Fruit fly (Drosophila melanogaster) whole organism, embryonic: ENCODE results near the gene Hrd3.

Experiments used
- ATbp ChIP-seq: fragments of 200-800 bp; sonication (Bioruptor generic); optimal IDR thresholded peaks from 2 replicates; lab custom pipeline; 2017; ENCODE audit warnings: missing biosample characterization, mild to moderate bottlenecking, missing genetic modification characterization, missing genetic modification reagents
- BtbVII ChIP-seq: fragments of 200-800 bp; sonication (Bioruptor generic); optimal IDR thresholded peaks from 3 replicates; lab custom pipeline; 2017; ENCODE audit warnings: missing biosample characterization, mild to moderate bottlenecking, missing genetic modification characterization
- CG12219 ChIP-seq: fragments of 200-800 bp; sonication (Bioruptor generic); optimal IDR thresholded peaks from 3 replicates; lab custom pipeline; 2018; ENCODE audit warnings: missing biosample characterization, mild to moderate bottlenecking, missing genetic modification characterization
- CG12236 ChIP-seq: fragments of 200-800 bp; sonication (Bioruptor generic); optimal IDR thresholded peaks from 2 replicates; lab custom pipeline; 2016; ENCODE audit warnings: missing biosample characterization, missing genetic modification characterization
- CG13775 ChIP-seq: fragments of 200-800 bp; sonication (Bioruptor generic); optimal IDR thresholded peaks from 3 replicates; lab custom pipeline; 2017; ENCODE audit warnings: missing biosample characterization, mild to moderate bottlenecking, missing genetic modification characterization
- CG14050 ChIP-seq: fragments of 200-800 bp; sonication (Bioruptor generic); IDR thresholded peaks from 3 replicates; pipeline ENCODE4 v1.3.6; 2022; ENCODE audit warnings: missing biosample characterization, missing genetic modification characterization
- CG17568 ChIP-seq: fragments of 200-800 bp; sonication (Bioruptor generic); optimal IDR thresholded peaks from 2 replicates; lab custom pipeline; 2018; ENCODE audit warnings: missing biosample characterization, mild to moderate bottlenecking, missing genetic modification characterization, moderate library complexity
- CG17912 ChIP-seq: fragments of 200-800 bp; sonication (Bioruptor generic); optimal IDR thresholded peaks from 2 replicates; lab custom pipeline; 2018; ENCODE audit warnings: missing biosample characterization, mild to moderate bottlenecking, missing genetic modification characterization
- CG18619 ChIP-seq: fragments of 200-800 bp; sonication (Bioruptor generic); optimal IDR thresholded peaks from 3 replicates; lab custom pipeline; 2017; ENCODE audit warnings: missing biosample characterization, mild to moderate bottlenecking, missing genetic modification characterization
- CG2120 ChIP-seq: fragments of 200-800 bp; sonication (Bioruptor generic); optimal IDR thresholded peaks from 3 replicates; lab custom pipeline; 2016; ENCODE audit warnings: missing biosample characterization, missing genetic modification characterization
- CG33557 ChIP-seq: fragments of 200-800 bp; sonication (Bioruptor generic); optimal IDR thresholded peaks from 2 replicates; lab custom pipeline; 2019; ENCODE audit warnings: missing biosample characterization, mild to moderate bottlenecking, missing genetic modification characterization, moderate library complexity
- CG34224 ChIP-seq: fragments of 200-800 bp; sonication (Bioruptor generic); IDR thresholded peaks from 3 replicates; pipeline ENCODE4 v1.3.6; 2022; ENCODE audit warnings: missing biosample characterization, missing genetic modification characterization; ENCODE audit not compliant: partially characterized antibody
- CG4424 ChIP-seq: fragments of 200-800 bp; sonication (Bioruptor generic); optimal IDR thresholded peaks from 3 replicates; lab custom pipeline; 2016; ENCODE audit warnings: missing biosample characterization, missing genetic modification characterization
- CG4707 ChIP-seq: fragments of 200-800 bp; sonication (Bioruptor generic); optimal IDR thresholded peaks from 2 replicates; lab custom pipeline; 2018; ENCODE audit warnings: missing biosample characterization, mild to moderate bottlenecking, missing genetic modification characterization, moderate library complexity
- CG6689 ChIP-seq: fragments of 200-800 bp; sonication (Bioruptor generic); IDR thresholded peaks from 2 replicates; pipeline ENCODE4 v1.3.6; 2022; ENCODE audit warnings: missing biosample characterization, missing genetic modification characterization
- CG7987 ChIP-seq: fragments of 200-800 bp; sonication (Bioruptor generic); optimal IDR thresholded peaks from 2 replicates; lab custom pipeline; 2018; ENCODE audit warnings: missing biosample characterization, mild to moderate bottlenecking, missing genetic modification characterization, moderate library complexity
- CG8290 ChIP-seq, 3 experiments: fragments of 200-800 bp; sonication (Bioruptor generic); optimal IDR thresholded peaks; 2 replicates each; lab custom pipeline; 2016 to 2019; ENCODE audit warnings: missing biosample characterization in 3 of 3, missing genetic modification characterization in 3 of 3, mild to moderate bottlenecking in 2 of 3, moderate library complexity in 1 of 3
- HHEX ChIP-seq: fragments of 200-800 bp; sonication (Bioruptor generic); optimal IDR thresholded peaks from 3 replicates; lab custom pipeline; 2017; ENCODE audit warnings: missing biosample characterization, mild to moderate bottlenecking, missing genetic modification characterization, missing genetic modification reagents
- Hmr ChIP-seq: fragments of 200-800 bp; sonication (Bioruptor generic); optimal IDR thresholded peaks from 3 replicates; lab custom pipeline; 2017; ENCODE audit warnings: mild to moderate bottlenecking, missing biosample characterization, missing genetic modification reagents, missing genetic modification characterization
- Hr78 ChIP-seq, 2 experiments: fragments of 200-800 bp in 1 of 2; fragments of >200 bp in 1 of 2; sonication (Bioruptor generic) in 1 of 2; optimal IDR thresholded peaks; 2 replicates each; lab custom pipeline; 2017 to 2019; ENCODE audit warnings: missing biosample characterization in 2 of 2, missing genetic modification characterization in 2 of 2, mild to moderate bottlenecking in 1 of 2, moderate library complexity in 1 of 2
- Hsf ChIP-seq: fragments of 200-800 bp; sonication (Bioruptor generic); optimal IDR thresholded peaks from 3 replicates; lab custom pipeline; 2016; ENCODE audit warnings: missing biosample characterization, missing genetic modification characterization
- Lhr ChIP-seq: fragments of 200-800 bp; sonication (Bioruptor generic); optimal IDR thresholded peaks from 3 replicates; lab custom pipeline; 2017; ENCODE audit warnings: mild to moderate bottlenecking, missing biosample characterization, missing genetic modification reagents, missing genetic modification characterization
- MESR4 ChIP-seq: fragments of 200-800 bp; sonication (Bioruptor generic); optimal IDR thresholded peaks from 2 replicates; lab custom pipeline; 2018; ENCODE audit warnings: missing biosample characterization, mild to moderate bottlenecking, missing genetic modification characterization, moderate library complexity
- MTF-1 ChIP-seq: fragments of 200-800 bp; sonication (Bioruptor generic); optimal IDR thresholded peaks from 2 replicates; lab custom pipeline; 2018; ENCODE audit warnings: missing biosample characterization, mild to moderate bottlenecking, missing genetic modification characterization, borderline replicate concordance
- NK7.1 ChIP-seq: fragments of 200-800 bp; sonication (Bioruptor generic); optimal IDR thresholded peaks from 3 replicates; lab custom pipeline; 2016; ENCODE audit warnings: missing biosample characterization, missing genetic modification characterization
- Six4 ChIP-seq: fragments of 200-800 bp; sonication (Bioruptor generic); optimal IDR thresholded peaks from 2 replicates; lab custom pipeline; 2016; ENCODE audit warnings: missing biosample characterization, missing genetic modification characterization
- Spps ChIP-seq: fragments of 200-800 bp; sonication (Bioruptor generic); optimal IDR thresholded peaks from 2 replicates; lab custom pipeline; 2018; ENCODE audit warnings: missing biosample characterization, mild to moderate bottlenecking, missing genetic modification characterization
- Sry-δ ChIP-seq: fragments of 200-800 bp; sonication (Bioruptor generic); optimal IDR thresholded peaks from 2 replicates; lab custom pipeline; 2016; ENCODE audit warnings: missing biosample characterization, missing genetic modification characterization
- Ssrp ChIP-seq: fragments of 200-800 bp; sonication (Bioruptor generic); optimal IDR thresholded peaks from 2 replicates; lab custom pipeline; 2018; ENCODE audit warnings: missing biosample characterization, mild to moderate bottlenecking, missing genetic modification characterization, moderate library complexity
- Trl ChIP-seq, 3 experiments: fragments of >200 bp in 2 of 3; fragments of 200-800 bp in 1 of 3; sonication (Bioruptor generic) in 1 of 3; optimal IDR thresholded peaks; 2 replicates in 1 of 3; 3 replicates in 2 of 3; lab custom pipeline; 2016 to 2017; ENCODE audit warnings: missing biosample characterization in 1 of 3, missing genetic modification characterization in 1 of 3
- Xrp1 ChIP-seq: fragments of 200-800 bp; sonication (Bioruptor generic); IDR thresholded peaks from 2 replicates; pipeline ENCODE4 v1.3.6; 2022; ENCODE audit warnings: missing biosample characterization, missing genetic modification characterization
- ac ChIP-seq: fragments of 200-800 bp; sonication (Bioruptor generic); optimal IDR thresholded peaks from 3 replicates; lab custom pipeline; 2017; ENCODE audit warnings: missing biosample characterization, mild to moderate bottlenecking, missing genetic modification characterization
- bsh ChIP-seq, 2 experiments: fragments of 200-800 bp; sonication (Bioruptor generic); optimal IDR thresholded peaks; 2 replicates each; lab custom pipeline; 2017 to 2018; ENCODE audit warnings: mild to moderate bottlenecking in 2 of 2, missing biosample characterization in 2 of 2, missing genetic modification characterization in 2 of 2, moderate library complexity in 1 of 2
- cas ChIP-seq: fragments of 200-800 bp; sonication (Bioruptor generic); IDR thresholded peaks from 2 replicates; pipeline ENCODE4 v1.3.6; 2022; ENCODE audit warnings: missing biosample characterization, missing genetic modification characterization
- chn ChIP-seq: fragments of 200-800 bp; sonication (Bioruptor generic); optimal IDR thresholded peaks from 2 replicates; lab custom pipeline; 2016; ENCODE audit warnings: missing biosample characterization, missing genetic modification characterization
- ci ChIP-seq: fragments of 200-800 bp; sonication (Bioruptor generic); IDR thresholded peaks from 3 replicates; pipeline ENCODE4 v1.3.6; 2022; ENCODE audit warnings: missing biosample characterization, missing genetic modification characterization
- crc ChIP-seq: fragments of 200-800 bp; sonication (Bioruptor generic); optimal IDR thresholded peaks from 2 replicates; lab custom pipeline; 2016; ENCODE audit warnings: missing biosample characterization, missing genetic modification characterization
- croc ChIP-seq: fragments of 200-800 bp; sonication (Bioruptor generic); conservative IDR thresholded peaks from 3 replicates; pipeline ENCODE4 v1.3.6; 2022; ENCODE audit warnings: missing biosample characterization, missing genetic modification characterization
- fd64A ChIP-seq: fragments of 200-800 bp; sonication (Bioruptor generic); optimal IDR thresholded peaks from 3 replicates; lab custom pipeline; 2018; ENCODE audit warnings: missing biosample characterization, mild to moderate bottlenecking, missing genetic modification characterization
- gce ChIP-seq: fragments of 200-800 bp; sonication (Bioruptor generic); IDR thresholded peaks from 3 replicates; pipeline ENCODE4 v1.3.6; 2022; ENCODE audit warnings: missing biosample characterization, missing genetic modification characterization
- her ChIP-seq: fragments of 200-800 bp; sonication (Bioruptor generic); optimal IDR thresholded peaks from 2 replicates; lab custom pipeline; 2016; ENCODE audit warnings: missing biosample characterization, missing genetic modification characterization
- hkb ChIP-seq, 2 experiments: fragments of 200-800 bp in 1 of 2; fragments of >200 bp in 1 of 2; sonication (Bioruptor generic) in 1 of 2; IDR thresholded peaks in 1 of 2; optimal IDR thresholded peaks in 1 of 2; 2 replicates each; pipeline versions ENCODE4 v1.3.6 to Lab custom; 2017 to 2022; ENCODE audit warnings: missing biosample characterization in 1 of 2, missing genetic modification characterization in 1 of 2
- lab ChIP-seq: fragments of 200-800 bp; sonication (Bioruptor generic); optimal IDR thresholded peaks from 3 replicates; lab custom pipeline; 2017; ENCODE audit warnings: missing biosample characterization, missing genetic modification characterization, mild to moderate bottlenecking, moderate library complexity, missing genetic modification reagents
- lov ChIP-seq, 2 experiments: fragments of 200-800 bp in 1 of 2; fragments of >200 bp in 1 of 2; sonication (Bioruptor generic) in 1 of 2; IDR thresholded peaks in 1 of 2; optimal IDR thresholded peaks in 1 of 2; 2 replicates in 1 of 2; 3 replicates in 1 of 2; pipeline versions ENCODE4 v1.3.6 to Lab custom; 2017 to 2022; ENCODE audit warnings: missing biosample characterization in 1 of 2, missing genetic modification characterization in 1 of 2
- maf-S ChIP-seq: fragments of 200-800 bp; sonication (Bioruptor generic); optimal IDR thresholded peaks from 2 replicates; lab custom pipeline; 2016; ENCODE audit warnings: missing biosample characterization, missing genetic modification characterization
- onecut ChIP-seq: fragments of 200-800 bp; sonication (Bioruptor generic); IDR thresholded peaks from 2 replicates; pipeline ENCODE4 v1.3.6; 2022; ENCODE audit warnings: missing biosample characterization, missing genetic modification characterization
- stc ChIP-seq: fragments of 200-800 bp; sonication (Bioruptor generic); IDR thresholded peaks from 2 replicates; pipeline ENCODE4 v1.3.6; 2022; ENCODE audit warnings: missing biosample characterization, missing genetic modification characterization
- tin ChIP-seq: fragments of 200-800 bp; sonication (Bioruptor generic); optimal IDR thresholded peaks from 3 replicates; lab custom pipeline; 2016; ENCODE audit warnings: missing biosample characterization, missing genetic modification characterization
- wek ChIP-seq: fragments of 200-800 bp; sonication (Bioruptor generic); optimal IDR thresholded peaks from 3 replicates; lab custom pipeline; 2018; ENCODE audit warnings: missing biosample characterization, mild to moderate bottlenecking, missing genetic modification characterization, moderate library complexity
- zen ChIP-seq: fragments of 200-800 bp; sonication (Bioruptor generic); optimal IDR thresholded peaks from 3 replicates; lab custom pipeline; 2018; ENCODE audit warnings: missing biosample characterization, mild to moderate bottlenecking, missing genetic modification characterization, moderate library complexity

Gene Hrd3

dm6 chr3R:23803668-23804067 is 45.3 kb upstream of the Hrd3 start, which contains the start of gene CG34355 (continued):
- TF ChIP-seq hkb (optimal IDR thresholded peaks at IDR 0.05; lab: Kevin White, UChicago) = no peak
- 0 out of 2 replicates have a peak, but pooled peaks have one; percentile 17 for TF ChIP-seq hkb (GFP tag; IDR thresholded peaks at IDR 0.05; lab: Robert Waterston, UW)
- TF ChIP-seq CG8290 (GFP tag; optimal IDR thresholded peaks at IDR 0.05; lab: Kevin White, UChicago) = no peak
- peak in 1 of 2 experiments; percentile 45 for TF ChIP-seq CG8290 (tag; optimal IDR thresholded peaks at IDR 0.05; lab: Kevin White, UChicago)
- peak; percentile 71 for TF ChIP-seq CG18619 (GFP tag; lab: Kevin White, UChicago)
- TF ChIP-seq CG4424 (GFP tag; lab: Kevin White, UChicago) = no peak
- peak; percentile 46 for TF ChIP-seq HHEX (GFP tag; lab: Kevin White, UChicago)
- TF ChIP-seq bsh (GFP tag; optimal IDR thresholded peaks at IDR 0.05; lab: Kevin White, UChicago) = peak in 1 of 2 experiments; percentile 58
- peak; percentile 12 for TF ChIP-seq Hsf
- TF ChIP-seq CG13775 (GFP tag; lab: Kevin White, UChicago) = peak; percentile 47
- peak; percentile 2 for TF ChIP-seq Six4 (GFP tag; lab: Kevin White, UChicago)
- TF ChIP-seq CG4707 = peak; percentile 83
- TF ChIP-seq Spps = peak; percentile 21
- no peak for TF ChIP-seq her (GFP tag; lab: Kevin White, UChicago)
- TF ChIP-seq maf-S (GFP tag; lab: Kevin White, UChicago) = no peak
- TF ChIP-seq Ssrp = peak; percentile 6
- TF ChIP-seq onecut (GFP tag; lab: Robert Waterston, UW) = peak; percentile 52; the same call in 1 of the 2 replicates
- TF ChIP-seq MTF-1 (GFP tag; lab: Kevin White, UChicago) = peak; percentile 36
- TF ChIP-seq MESR4 = peak; percentile 3
- TF ChIP-seq Trl (optimal IDR thresholded peaks at IDR 0.05; lab: Kevin White, UChicago) = no peak
- TF ChIP-seq Trl (GFP tag; optimal IDR thresholded peaks at IDR 0.05; lab: Kevin White, UChicago) = no peak
- peak; percentile 94 for TF ChIP-seq ci (GFP tag; lab: Robert Waterston, UW)
- TF ChIP-seq Lhr (GFP tag; lab: Kevin White, UChicago) = peak; percentile 19
- TF ChIP-seq Hmr (GFP tag; lab: Kevin White, UChicago) = no peak
- TF ChIP-seq chn = no peak
- peak; percentile 62 for TF ChIP-seq CG7987
- peak; percentile 82 for TF ChIP-seq CG17912
- peak; percentile 81 for TF ChIP-seq fd64A (GFP tag; lab: Kevin White, UChicago)
- peak; percentile 27 for TF ChIP-seq tin (GFP tag; lab: Kevin White, UChicago)
- peak; percentile 80 for TF ChIP-seq CG12219
- TF ChIP-seq stc (GFP tag; lab: Robert Waterston, UW) = peak; percentile 52; the same call in 1 of the 2 replicates
- no peak for TF ChIP-seq CG14050 (GFP tag; lab: Robert Waterston, UW)
- peak; percentile 80 for TF ChIP-seq wek (GFP tag; lab: Kevin White, UChicago)
- TF ChIP-seq CG17568 = peak; percentile 84
- TF ChIP-seq CG33557 = peak; percentile 42
- peak; percentile 66 for TF ChIP-seq ATbp (GFP tag; lab: Kevin White, UChicago)
- no peak for TF ChIP-seq CG2120
- TF ChIP-seq lov (optimal IDR thresholded peaks at IDR 0.05; lab: Kevin White, UChicago) = no peak
- TF ChIP-seq lov (GFP tag; IDR thresholded peaks at IDR 0.05; lab: Robert Waterston, UW) = 0 out of 3 replicates have a peak, but pooled peaks have one; percentile 14
- peak; percentile 18 for TF ChIP-seq ac

DNA sequence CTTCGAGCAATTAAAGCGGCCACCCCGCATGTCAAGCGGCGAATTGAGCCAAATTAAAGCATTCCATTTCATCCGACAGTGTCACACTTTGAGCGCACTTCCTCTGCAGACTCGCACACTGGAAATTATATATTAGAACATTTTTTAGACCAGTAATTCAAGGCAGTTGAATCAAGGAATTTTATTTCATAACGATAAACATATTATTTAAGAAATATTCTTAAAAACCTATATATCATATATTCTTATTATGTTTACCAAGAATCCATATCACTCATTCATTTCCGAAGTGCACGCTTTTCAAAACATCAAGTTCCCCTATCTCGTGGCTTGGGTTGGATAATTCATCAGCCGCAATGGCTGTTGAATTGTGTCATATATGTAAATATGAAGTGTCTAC is 33.1 kb upstream of the Hrd3 start:
- TF ChIP-seq BtbVII (GFP tag; lab: Kevin White, UChicago) = no peak
- TF ChIP-seq Hr78 (GFP tag; optimal IDR thresholded peaks at IDR 0.05; lab: Kevin White, UChicago) = no peak
- no peak for TF ChIP-seq Hmr (GFP tag; lab: Kevin White, UChicago)
- no peak for TF ChIP-seq CG34224 (GFP tag; lab: Robert Waterston, UW)
- no peak for TF ChIP-seq lab
- TF ChIP-seq croc (GFP tag; lab: Robert Waterston, UW) = no peak
- no peak for TF ChIP-seq crc (GFP tag; lab: Kevin White, UChicago)
- TF ChIP-seq NK7.1 = no peak
- TF ChIP-seq Xrp1 (GFP tag; lab: Robert Waterston, UW) = peak; percentile 13; the same call in 1 of the 2 replicates
- TF ChIP-seq Sry-δ (GFP tag; lab: Kevin White, UChicago) = no peak
- no peak for TF ChIP-seq CG12236
- TF ChIP-seq cas (GFP tag; lab: Robert Waterston, UW) = no peak
- 0 out of 2 replicates have a peak, but pooled peaks have one; percentile 12 for TF ChIP-seq CG6689 (GFP tag; lab: Robert Waterston, UW)
- TF ChIP-seq zen (tag; lab: Kevin White, UChicago) = no peak
- TF ChIP-seq gce = no peak
